Fruit fly (Drosophila melanogaster) whole organism, embryonic: Measurements from ENCODE around the gene D1.

Source experiments
- BEAF-32 ChIP-seq: fragments of 200-800 bp; sonication (Bioruptor generic); optimal IDR thresholded peaks from 3 replicates; lab custom pipeline; 2017; ENCODE audit warnings: missing biosample characterization, missing genetic modification characterization, mild to moderate bottlenecking, moderate library complexity, missing genetic modification reagents
- CG10543 ChIP-seq: fragments of 200-800 bp; sonication (Bioruptor generic); optimal IDR thresholded peaks from 3 replicates; lab custom pipeline; 2017; ENCODE audit warnings: missing biosample characterization, mild to moderate bottlenecking, missing genetic modification characterization, moderate library complexity
- CG12071 ChIP-seq: fragments of 200-800 bp; sonication (Bioruptor generic); optimal IDR thresholded peaks from 3 replicates; lab custom pipeline; 2018; ENCODE audit warnings: missing biosample characterization, mild to moderate bottlenecking, missing genetic modification characterization
- CG12659 ChIP-seq: fragments of 200-800 bp; sonication (Bioruptor generic); optimal IDR thresholded peaks from 3 replicates; lab custom pipeline; 2017; ENCODE audit warnings: mild to moderate bottlenecking, missing biosample characterization, missing genetic modification reagents, missing genetic modification characterization
- CG13296 ChIP-seq: fragments of 200-800 bp; sonication (Bioruptor generic); optimal IDR thresholded peaks from 3 replicates; lab custom pipeline; 2018; ENCODE audit warnings: missing biosample characterization, mild to moderate bottlenecking, missing genetic modification characterization
- CG14050 ChIP-seq: fragments of 200-800 bp; sonication (Bioruptor generic); IDR thresholded peaks from 3 replicates; pipeline ENCODE4 v1.3.6; 2022; ENCODE audit warnings: missing biosample characterization, missing genetic modification characterization
- CG14441 ChIP-seq: fragments of 200-800 bp; sonication (Bioruptor generic); IDR thresholded peaks from 2 replicates; pipeline ENCODE4 v1.3.6; 2022; ENCODE audit warnings: missing biosample characterization, missing genetic modification characterization
- CG15073 ChIP-seq: fragments of 200-800 bp; sonication (Bioruptor generic); optimal IDR thresholded peaks from 2 replicates; lab custom pipeline; 2016; ENCODE audit warnings: missing biosample characterization, missing genetic modification characterization
- CG15514 ChIP-seq: fragments of 200-800 bp; sonication (Bioruptor generic); optimal IDR thresholded peaks from 3 replicates; lab custom pipeline; 2017; ENCODE audit warnings: missing biosample characterization, missing genetic modification characterization, mild to moderate bottlenecking, moderate library complexity, missing genetic modification reagents
- CG1603 ChIP-seq: fragments of 200-800 bp; sonication (Bioruptor generic); optimal IDR thresholded peaks from 2 replicates; lab custom pipeline; 2019; ENCODE audit warnings: missing biosample characterization, mild to moderate bottlenecking, missing genetic modification characterization, moderate library complexity
- CG16863 ChIP-seq: fragments of 200-800 bp; sonication (Bioruptor generic); optimal IDR thresholded peaks from 3 replicates; lab custom pipeline; 2016; ENCODE audit warnings: missing biosample characterization, missing genetic modification characterization
- CG17829 ChIP-seq: fragments of 200-800 bp; optimal IDR thresholded peaks from 2 replicates; lab custom pipeline; 2019; ENCODE audit warnings: missing biosample characterization, mild to moderate bottlenecking, missing genetic modification characterization, moderate library complexity
- CG2875 ChIP-seq: fragments of 200-800 bp; sonication (Bioruptor generic); optimal IDR thresholded peaks from 2 replicates; lab custom pipeline; 2017; ENCODE audit warnings: missing biosample characterization, mild to moderate bottlenecking, missing genetic modification characterization, missing genetic modification reagents
- CG30020 ChIP-seq: fragments of 200-800 bp; optimal IDR thresholded peaks from 2 replicates; lab custom pipeline; 2019; ENCODE audit warnings: missing biosample characterization, mild to moderate bottlenecking, missing genetic modification characterization, moderate library complexity
- CG3281 ChIP-seq: fragments of 200-800 bp; sonication (Bioruptor generic); optimal IDR thresholded peaks from 3 replicates; lab custom pipeline; 2017; ENCODE audit warnings: missing biosample characterization, mild to moderate bottlenecking, missing genetic modification characterization
- CG34376 ChIP-seq: fragments of 200-800 bp; sonication (Bioruptor generic); optimal IDR thresholded peaks from 2 replicates; lab custom pipeline; 2018; ENCODE audit warnings: missing biosample characterization, mild to moderate bottlenecking, missing genetic modification characterization
- CG42726 ChIP-seq: fragments of 200-800 bp; sonication (Bioruptor generic); IDR thresholded peaks from 2 replicates; pipeline ENCODE4 v1.3.6; 2022; ENCODE audit warnings: missing biosample characterization, missing genetic modification characterization; ENCODE audit not compliant: partially characterized antibody
- CG6272 ChIP-seq: fragments of 200-800 bp; sonication (Bioruptor generic); IDR thresholded peaks from 2 replicates; pipeline ENCODE4 v1.3.6; 2022; ENCODE audit warnings: missing biosample characterization, missing genetic modification characterization
- CG9437 ChIP-seq: fragments of 200-800 bp; sonication (Bioruptor generic); optimal IDR thresholded peaks from 2 replicates; lab custom pipeline; 2018; ENCODE audit warnings: missing biosample characterization, mild to moderate bottlenecking, missing genetic modification characterization
- CoRest ChIP-seq: fragments of 200-800 bp; sonication (Bioruptor generic); optimal IDR thresholded peaks from 3 replicates; lab custom pipeline; 2018; ENCODE audit warnings: missing biosample characterization, mild to moderate bottlenecking, missing genetic modification characterization, moderate library complexity
- Dbx ChIP-seq: fragments of 200-800 bp; sonication (Bioruptor generic); IDR thresholded peaks from 3 replicates; pipeline ENCODE4 v1.3.6; 2022; ENCODE audit warnings: missing biosample characterization, missing genetic modification characterization
- Hand ChIP-seq: fragments of 200-800 bp; sonication (Bioruptor generic); optimal IDR thresholded peaks from 2 replicates; lab custom pipeline; 2017; ENCODE audit warnings: mild to moderate bottlenecking, missing biosample characterization, missing genetic modification reagents, missing genetic modification characterization
- MBD-R2 ChIP-seq: fragments of 200-800 bp; sonication (Bioruptor generic); IDR thresholded peaks from 2 replicates; pipeline ENCODE4 v1.3.6; 2022; ENCODE audit warnings: missing biosample characterization, missing genetic modification characterization
- Nf-YA ChIP-seq: fragments of 200-800 bp; sonication (Bioruptor generic); IDR thresholded peaks from 2 replicates; pipeline ENCODE4 v1.3.6; 2022; ENCODE audit warnings: missing biosample characterization, missing genetic modification characterization
- Pdp1 ChIP-seq, 2 experiments: fragments of 200-800 bp; sonication (Bioruptor generic); optimal IDR thresholded peaks; 3 replicates each; lab custom pipeline; 2016; ENCODE audit warnings: missing biosample characterization in 2 of 2, missing genetic modification characterization in 2 of 2, mild to moderate bottlenecking in 1 of 2, moderate library complexity in 1 of 2
- Rfx ChIP-seq: fragments of 200-800 bp; sonication (Bioruptor generic); IDR thresholded peaks from 2 replicates; pipeline ENCODE4 v1.3.6; 2022; ENCODE audit warnings: missing biosample characterization, missing genetic modification characterization
- Side ChIP-seq: fragments of 200-800 bp; sonication (Bioruptor generic); optimal IDR thresholded peaks from 2 replicates; lab custom pipeline; 2016; ENCODE audit warnings: missing biosample characterization, missing genetic modification characterization
- az2 ChIP-seq: fragments of 200-800 bp; sonication (Bioruptor generic); optimal IDR thresholded peaks from 3 replicates; lab custom pipeline; 2016; ENCODE audit warnings: missing biosample characterization, missing genetic modification characterization
- bbx ChIP-seq: fragments of 200-800 bp; sonication (Bioruptor generic); IDR thresholded peaks from 2 replicates; pipeline ENCODE4 v1.3.6; 2022; ENCODE audit warnings: missing biosample characterization, missing genetic modification characterization; ENCODE audit not compliant: partially characterized antibody
- da ChIP-seq: fragments of 200-800 bp; sonication (Bioruptor generic); optimal IDR thresholded peaks from 2 replicates; lab custom pipeline; 2016; ENCODE audit warnings: missing biosample characterization, missing genetic modification characterization
- dm ChIP-seq: fragments of 200-800 bp; sonication (Bioruptor generic); optimal IDR thresholded peaks from 3 replicates; lab custom pipeline; 2016; ENCODE audit warnings: missing biosample characterization, missing genetic modification characterization
- fd102C ChIP-seq: fragments of 200-800 bp; sonication (Bioruptor generic); optimal IDR thresholded peaks from 2 replicates; lab custom pipeline; 2018; ENCODE audit warnings: missing biosample characterization, mild to moderate bottlenecking, missing genetic modification characterization, moderate library complexity
- fd3F ChIP-seq: fragments of 200-800 bp; sonication (Bioruptor generic); optimal IDR thresholded peaks from 2 replicates; lab custom pipeline; 2018; ENCODE audit warnings: missing biosample characterization, mild to moderate bottlenecking, missing genetic modification characterization, moderate library complexity
- gfzf ChIP-seq: fragments of 200-800 bp; sonication (Bioruptor generic); optimal IDR thresholded peaks from 2 replicates; lab custom pipeline; 2016; ENCODE audit warnings: missing biosample characterization, mild to moderate bottlenecking, missing genetic modification characterization, moderate library complexity
- gsb-n ChIP-seq: fragments of 200-800 bp; sonication (Bioruptor generic); optimal IDR thresholded peaks from 3 replicates; lab custom pipeline; 2018; ENCODE audit warnings: missing biosample characterization, mild to moderate bottlenecking, missing genetic modification characterization
- hb ChIP-seq: fragments of 200-800 bp; sonication (Bioruptor generic); IDR thresholded peaks from 3 replicates; pipeline ENCODE4 v1.3.6; 2022; ENCODE audit warnings: missing biosample characterization, missing genetic modification characterization; ENCODE audit not compliant: partially characterized antibody
- hbn ChIP-seq: fragments of 200-800 bp; sonication (Bioruptor generic); IDR thresholded peaks from 2 replicates; pipeline ENCODE4 v1.3.6; 2022; ENCODE audit warnings: missing biosample characterization, missing genetic modification characterization; ENCODE audit not compliant: partially characterized antibody
- lab ChIP-seq: fragments of 200-800 bp; sonication (Bioruptor generic); optimal IDR thresholded peaks from 3 replicates; lab custom pipeline; 2017; ENCODE audit warnings: missing biosample characterization, missing genetic modification characterization, mild to moderate bottlenecking, moderate library complexity, missing genetic modification reagents
- mld ChIP-seq: fragments of 200-800 bp; sonication (Bioruptor generic); IDR thresholded peaks from 3 replicates; pipeline ENCODE4 v1.3.6; 2022; ENCODE audit warnings: missing biosample characterization, missing genetic modification characterization; ENCODE audit not compliant: partially characterized antibody
- nerfin-1 ChIP-seq: fragments of 200-800 bp; sonication (Bioruptor generic); optimal IDR thresholded peaks from 3 replicates; lab custom pipeline; 2019; ENCODE audit warnings: missing biosample characterization, mild to moderate bottlenecking, missing genetic modification characterization, moderate library complexity
- sna ChIP-seq: fragments of 200-800 bp; sonication (Bioruptor generic); IDR thresholded peaks from 2 replicates; pipeline ENCODE4 v1.3.6; 2022; ENCODE audit warnings: missing biosample characterization, missing genetic modification characterization; ENCODE audit not compliant: partially characterized antibody
- stwl ChIP-seq: fragments of 200-800 bp; sonication (Bioruptor generic); optimal IDR thresholded peaks from 3 replicates; lab custom pipeline; 2018; ENCODE audit warnings: missing biosample characterization, mild to moderate bottlenecking, missing genetic modification characterization, moderate library complexity
- ttk ChIP-seq: fragments of 200-800 bp; sonication (Bioruptor generic); IDR thresholded peaks from 2 replicates; pipeline ENCODE4 v2.1.2; 2022; ENCODE audit warnings: missing biosample characterization, missing genetic modification characterization
- tx ChIP-seq: fragments of 200-800 bp; sonication (Bioruptor generic); optimal IDR thresholded peaks from 2 replicates; lab custom pipeline; 2016; ENCODE audit warnings: missing biosample characterization, missing genetic modification characterization
- wek ChIP-seq: fragments of 200-800 bp; sonication (Bioruptor generic); optimal IDR thresholded peaks from 3 replicates; lab custom pipeline; 2018; ENCODE audit warnings: missing biosample characterization, mild to moderate bottlenecking, missing genetic modification characterization, moderate library complexity
- zen ChIP-seq: fragments of 200-800 bp; sonication (Bioruptor generic); optimal IDR thresholded peaks from 3 replicates; lab custom pipeline; 2018; ENCODE audit warnings: missing biosample characterization, mild to moderate bottlenecking, missing genetic modification characterization, moderate library complexity

Gene D1

DNA sequence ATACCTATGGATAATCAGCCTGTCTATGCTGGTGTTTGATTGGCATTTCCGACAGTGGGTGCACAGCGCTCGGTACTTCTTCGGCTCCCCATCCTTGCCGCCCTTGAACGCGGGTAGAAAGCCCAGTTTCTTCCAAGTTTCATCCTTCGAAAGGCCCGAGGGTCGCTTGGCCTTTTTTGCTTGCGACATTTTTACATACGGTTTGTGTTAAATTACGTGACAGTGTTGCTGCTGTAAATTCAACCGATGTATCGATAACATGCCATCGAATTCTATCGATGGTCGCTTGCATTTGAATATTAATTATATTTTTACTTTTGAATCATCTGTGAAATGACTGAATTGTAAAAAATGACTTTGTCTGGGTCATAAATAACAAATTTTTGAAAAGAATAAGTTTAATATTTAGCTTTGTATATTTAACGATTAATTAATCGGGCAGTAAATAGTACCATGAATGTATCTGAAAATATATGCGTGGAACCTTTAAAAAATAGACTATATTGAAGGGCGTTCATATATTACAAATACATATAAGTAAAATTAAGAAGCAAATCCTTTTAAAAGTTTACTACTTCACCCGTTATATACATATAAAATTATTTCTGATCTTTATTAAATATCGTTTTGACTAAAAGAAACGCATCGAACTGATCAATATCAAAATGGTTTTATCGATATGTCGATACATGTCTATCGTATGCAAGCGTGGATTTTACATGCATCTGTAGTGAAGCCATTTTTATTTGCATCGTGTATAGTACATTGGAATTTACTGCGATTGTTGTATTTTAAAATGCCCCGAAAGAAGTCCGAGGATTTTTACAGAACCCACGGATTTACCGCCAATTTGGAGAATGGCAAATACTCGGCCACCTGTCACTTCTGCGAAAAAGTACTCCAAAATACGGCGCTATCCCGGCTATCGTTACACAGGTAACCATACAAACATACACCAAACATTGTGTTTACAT, 18.1 kb upstream of the D1 start, which contains the start of the genes Ibf2 and Ibf1 (continued):
- TF ChIP-seq CG16863 (GFP tag; lab: Kevin White, UChicago): no peak
- TF ChIP-seq CG1603: peak; percentile 8
- TF ChIP-seq CG9437: peak; percentile 70
- TF ChIP-seq CG14441 (GFP tag; lab: Robert Waterston, UW): no peak
- peak; percentile 33 for TF ChIP-seq CG12659 (GFP tag; lab: Kevin White, UChicago)
- no peak for TF ChIP-seq CG13296 (GFP tag; lab: Kevin White, UChicago)
- TF ChIP-seq dm (GFP tag; lab: Kevin White, UChicago): no peak
- TF ChIP-seq CG42726: peak; percentile 89
- TF ChIP-seq CG30020: peak; percentile 14
- no peak for TF ChIP-seq CG34376 (GFP tag; lab: Kevin White, UChicago)
- no peak for TF ChIP-seq gfzf
- peak; percentile 82 for TF ChIP-seq hb (GFP tag; lab: Robert Waterston, UW)
- TF ChIP-seq fd102C (GFP tag; lab: Kevin White, UChicago): no peak
- TF ChIP-seq Rfx (GFP tag; lab: Robert Waterston, UW): no peak
- TF ChIP-seq CG12071: no peak
- TF ChIP-seq ttk: no peak
- no peak for TF ChIP-seq CG15073 (GFP tag; lab: Kevin White, UChicago)
- peak; percentile 81 for TF ChIP-seq sna (GFP tag; lab: Robert Waterston, UW)
- peak; percentile 31 for TF ChIP-seq CoRest (tag; lab: Kevin White, UChicago)
- TF ChIP-seq MBD-R2 (GFP tag; lab: Robert Waterston, UW): peak; percentile 58
- TF ChIP-seq CG15514: peak; percentile 4
- no peak for TF ChIP-seq lab
- peak; percentile 87 for TF ChIP-seq bbx
- TF ChIP-seq wek (GFP tag; lab: Kevin White, UChicago): no peak
- peak; percentile 81 for TF ChIP-seq mld (GFP tag; lab: Robert Waterston, UW)
- no peak for TF ChIP-seq fd3F (GFP tag; lab: Kevin White, UChicago)
- no peak for TF ChIP-seq Hand (GFP tag; lab: Kevin White, UChicago)
- TF ChIP-seq nerfin-1 (tag; lab: Kevin White, UChicago): peak; percentile 92
- peak; percentile 35 for TF ChIP-seq zen (tag; lab: Kevin White, UChicago)
- peak; percentile 30 for TF ChIP-seq stwl (tag; lab: Kevin White, UChicago)
- no peak for TF ChIP-seq da (GFP tag; lab: Kevin White, UChicago)
- peak; percentile 63; the same call in 1 of the 2 replicates for TF ChIP-seq hbn (GFP tag; lab: Robert Waterston, UW)

- TF ChIP-seq BEAF-32 (GFP tag; lab: Kevin White, UChicago) (no peak), CG2875 (GFP tag; lab: Kevin White, UChicago) (no peak), CG6272 (no peak), Side (no peak), CG3281 (GFP tag; lab: Kevin White, UChicago) (no peak), CG12071 (no peak), Pdp1 (GFP tag; optimal IDR thresholded peaks at IDR 0.05; lab: Kevin White, UChicago) (no peak), CG14050 (GFP tag; lab: Robert Waterston, UW) (no peak), Dbx (no peak), CG10543 (no peak), CG17829 (tag; lab: Kevin White, UChicago) (no peak), tx (GFP tag; lab: Kevin White, UChicago) (no peak), Nf-YA (GFP tag; lab: Robert Waterston, UW) (no peak), az2 (GFP tag; lab: Kevin White, UChicago) (no peak), da (GFP tag; lab: Kevin White, UChicago) (no peak), gsb-n (tag; lab: Kevin White, UChicago) (no peak)
Observed at dm6 chr3R:9257616-9258015, 17.2 kb upstream of the D1 start, which contains the start of gene CG16736. Gene CG16736, minus strand, starts transcription at chr3R:9257716.
